Fruit fly (Drosophila melanogaster) whole organism, embryonic: ENCODE data around the gene sesB.

ENCODE experiments used
- ATbp ChIP-seq: fragments of 200-800 bp; sonication (Bioruptor generic); optimal IDR thresholded peaks from 2 replicates; lab custom pipeline; 2017; ENCODE audit warnings: missing biosample characterization, mild to moderate bottlenecking, missing genetic modification characterization, missing genetic modification reagents
- Abd-B ChIP-seq: fragments of 200-800 bp; sonication (Bioruptor generic); optimal IDR thresholded peaks from 2 replicates; lab custom pipeline; 2018; ENCODE audit warnings: missing biosample characterization, mild to moderate bottlenecking, missing genetic modification characterization, moderate library complexity
- Bgb ChIP-seq: fragments of 200-800 bp; sonication (Bioruptor generic); IDR thresholded peaks from 2 replicates; pipeline ENCODE4 v1.3.6; 2022; ENCODE audit warnings: missing biosample characterization, missing genetic modification characterization; ENCODE audit not compliant: partially characterized antibody
- Bteb2 ChIP-seq: fragments of 200-800 bp; sonication (Bioruptor generic); optimal IDR thresholded peaks from 2 replicates; lab custom pipeline; 2016; ENCODE audit warnings: missing biosample characterization, missing genetic modification characterization
- CG11695 ChIP-seq: fragments of 200-800 bp; sonication (Bioruptor generic); IDR thresholded peaks from 3 replicates; pipeline ENCODE4 v1.3.6; 2022; ENCODE audit warnings: missing biosample characterization, missing genetic modification characterization
- CG12942 ChIP-seq: fragments of 200-800 bp; sonication (Bioruptor generic); optimal IDR thresholded peaks from 3 replicates; lab custom pipeline; 2016; ENCODE audit warnings: missing biosample characterization, missing genetic modification characterization
- CG13123 ChIP-seq: fragments of 200-800 bp; sonication (Bioruptor generic); optimal IDR thresholded peaks from 2 replicates; lab custom pipeline; 2016; ENCODE audit warnings: missing biosample characterization, missing genetic modification characterization
- CG17568 ChIP-seq: fragments of 200-800 bp; sonication (Bioruptor generic); optimal IDR thresholded peaks from 2 replicates; lab custom pipeline; 2018; ENCODE audit warnings: missing biosample characterization, mild to moderate bottlenecking, missing genetic modification characterization, moderate library complexity
- CG17802 ChIP-seq: fragments of 200-800 bp; sonication (Bioruptor generic); optimal IDR thresholded peaks from 2 replicates; lab custom pipeline; 2018; ENCODE audit warnings: missing biosample characterization, mild to moderate bottlenecking, missing genetic modification characterization, moderate library complexity
- CG17912 ChIP-seq: fragments of 200-800 bp; sonication (Bioruptor generic); optimal IDR thresholded peaks from 2 replicates; lab custom pipeline; 2018; ENCODE audit warnings: missing biosample characterization, mild to moderate bottlenecking, missing genetic modification characterization
- CG1792 ChIP-seq: fragments of 200-800 bp; sonication (Bioruptor generic); optimal IDR thresholded peaks from 2 replicates; lab custom pipeline; 2016; ENCODE audit warnings: missing biosample characterization, missing genetic modification characterization
- CG18764 ChIP-seq: fragments of 200-800 bp; sonication (Bioruptor generic); optimal IDR thresholded peaks from 3 replicates; lab custom pipeline; 2016; ENCODE audit warnings: missing biosample characterization, missing genetic modification characterization
- CG2116 ChIP-seq: fragments of 200-800 bp; sonication (Bioruptor generic); optimal IDR thresholded peaks from 3 replicates; lab custom pipeline; 2018; ENCODE audit warnings: missing biosample characterization, mild to moderate bottlenecking, missing genetic modification characterization
- CG2199 ChIP-seq: fragments of 200-800 bp; sonication (Bioruptor generic); IDR thresholded peaks from 3 replicates; pipeline ENCODE4 v1.3.6; 2022; ENCODE audit warnings: missing biosample characterization, missing genetic modification characterization
- CG2712 ChIP-seq: fragments of 200-800 bp; optimal IDR thresholded peaks from 3 replicates; lab custom pipeline; 2019; ENCODE audit warnings: missing biosample characterization, mild to moderate bottlenecking, missing genetic modification characterization, moderate library complexity
- CG3838 ChIP-seq: fragments of 200-800 bp; sonication (Bioruptor generic); optimal IDR thresholded peaks from 3 replicates; lab custom pipeline; 2016; ENCODE audit warnings: missing biosample characterization, missing genetic modification characterization
- CG3847 ChIP-seq: fragments of 200-800 bp; sonication (Bioruptor generic); IDR thresholded peaks from 2 replicates; pipeline ENCODE4 v1.3.6; 2022; ENCODE audit warnings: missing biosample characterization, missing genetic modification characterization
- CG6689 ChIP-seq: fragments of 200-800 bp; sonication (Bioruptor generic); IDR thresholded peaks from 2 replicates; pipeline ENCODE4 v1.3.6; 2022; ENCODE audit warnings: missing biosample characterization, missing genetic modification characterization
- CG8359 ChIP-seq: fragments of 200-800 bp; sonication (Bioruptor generic); optimal IDR thresholded peaks from 2 replicates; lab custom pipeline; 2017; ENCODE audit warnings: missing biosample characterization, mild to moderate bottlenecking, missing genetic modification characterization, borderline replicate concordance
- CG8765 ChIP-seq: fragments of 200-800 bp; sonication (Bioruptor generic); IDR thresholded peaks from 2 replicates; pipeline ENCODE4 v1.3.6; 2022; ENCODE audit warnings: missing biosample characterization, missing genetic modification characterization
- D19B ChIP-seq: fragments of 200-800 bp; sonication (Bioruptor generic); optimal IDR thresholded peaks from 2 replicates; lab custom pipeline; 2017; ENCODE audit warnings: missing biosample characterization, mild to moderate bottlenecking, missing genetic modification characterization
- Dll ChIP-seq: fragments of 200-800 bp; sonication (Bioruptor generic); IDR thresholded peaks from 4 replicates; pipeline ENCODE4 v1.3.6; 2022; ENCODE audit warnings: missing biosample characterization, missing genetic modification characterization; ENCODE audit not compliant: partially characterized antibody
- Eip74EF ChIP-seq, 2 experiments: fragments of 200-800 bp in 1 of 2; fragments of >200 bp in 1 of 2; sonication (Bioruptor generic) in 1 of 2; optimal IDR thresholded peaks; 2 replicates each; lab custom pipeline; 2017 to 2019; ENCODE audit warnings: missing biosample characterization in 2 of 2, missing genetic modification characterization in 2 of 2, mild to moderate bottlenecking in 1 of 2, moderate library complexity in 1 of 2
- Fer1 ChIP-seq: fragments of 200-800 bp; sonication (Bioruptor generic); optimal IDR thresholded peaks from 2 replicates; lab custom pipeline; 2017; ENCODE audit warnings: missing biosample characterization, mild to moderate bottlenecking, missing genetic modification characterization
- HmgZ ChIP-seq: fragments of 200-800 bp; sonication (Bioruptor generic); optimal IDR thresholded peaks from 2 replicates; lab custom pipeline; 2018; ENCODE audit warnings: missing biosample characterization, mild to moderate bottlenecking, missing genetic modification characterization
- Kr ChIP-seq: fragments of 200-800 bp; sonication (Bioruptor generic); optimal IDR thresholded peaks from 2 replicates; lab custom pipeline; 2017; ENCODE audit warnings: missing biosample characterization, mild to moderate bottlenecking, missing genetic modification characterization
- Mad ChIP-seq: fragments of 200-800 bp; sonication (Bioruptor generic); optimal IDR thresholded peaks from 2 replicates; lab custom pipeline; 2016; ENCODE audit warnings: missing biosample characterization, missing genetic modification characterization
- NC2β ChIP-seq: fragments of 200-800 bp; sonication (Bioruptor generic); optimal IDR thresholded peaks from 2 replicates; lab custom pipeline; 2016; ENCODE audit warnings: missing biosample characterization, missing genetic modification characterization
- Neu2 ChIP-seq: fragments of 200-800 bp; sonication (Bioruptor generic); optimal IDR thresholded peaks from 3 replicates; lab custom pipeline; 2016; ENCODE audit warnings: missing biosample characterization, missing genetic modification characterization, borderline replicate concordance
- Nf-YB ChIP-seq: fragments of 200-800 bp; sonication (Bioruptor generic); optimal IDR thresholded peaks from 3 replicates; lab custom pipeline; 2019; ENCODE audit warnings: missing biosample characterization, mild to moderate bottlenecking, missing genetic modification characterization, moderate library complexity
- Oaz ChIP-seq: fragments of 200-800 bp; sonication (Bioruptor generic); IDR thresholded peaks from 2 replicates; pipeline ENCODE4 v1.3.6; 2022; ENCODE audit warnings: missing biosample characterization, missing genetic modification characterization
- Pdp1 ChIP-seq, 2 experiments: fragments of 200-800 bp; sonication (Bioruptor generic); optimal IDR thresholded peaks; 3 replicates each; lab custom pipeline; 2016; ENCODE audit warnings: missing biosample characterization in 2 of 2, missing genetic modification characterization in 2 of 2, mild to moderate bottlenecking in 1 of 2, moderate library complexity in 1 of 2
- Poxn ChIP-seq: fragments of 200-800 bp; sonication (Bioruptor generic); IDR thresholded peaks from 2 replicates; pipeline ENCODE4 v1.3.6; 2022; ENCODE audit warnings: missing biosample characterization, missing genetic modification characterization
- Rx ChIP-seq: fragments of 200-800 bp; sonication (Bioruptor generic); IDR thresholded peaks from 2 replicates; pipeline ENCODE4 v1.3.6; 2022; ENCODE audit warnings: missing biosample characterization, missing genetic modification characterization
- ap ChIP-seq: fragments of 200-800 bp; sonication (Bioruptor generic); IDR thresholded peaks from 2 replicates; pipeline ENCODE4 v1.3.6; 2022; ENCODE audit warnings: missing biosample characterization, missing genetic modification characterization
- bab2 ChIP-seq: fragments of 200-800 bp; sonication (Bioruptor generic); optimal IDR thresholded peaks from 2 replicates; lab custom pipeline; 2016; ENCODE audit warnings: missing biosample characterization, missing genetic modification characterization
- btn ChIP-seq: fragments of 200-800 bp; sonication (Bioruptor generic); optimal IDR thresholded peaks from 2 replicates; lab custom pipeline; 2016; ENCODE audit warnings: missing biosample characterization, missing genetic modification characterization
- cato ChIP-seq: fragments of 200-800 bp; sonication (Bioruptor generic); optimal IDR thresholded peaks from 2 replicates; lab custom pipeline; 2016; ENCODE audit warnings: missing biosample characterization, missing genetic modification characterization, borderline replicate concordance
- ewg ChIP-seq: fragments of 200-800 bp; sonication (Bioruptor generic); optimal IDR thresholded peaks from 3 replicates; lab custom pipeline; 2017; ENCODE audit warnings: mild to moderate bottlenecking, missing biosample characterization, missing genetic modification reagents, missing genetic modification characterization
- gce ChIP-seq: fragments of 200-800 bp; sonication (Bioruptor generic); IDR thresholded peaks from 3 replicates; pipeline ENCODE4 v1.3.6; 2022; ENCODE audit warnings: missing biosample characterization, missing genetic modification characterization
- kni ChIP-seq: fragments of 200-800 bp; sonication (Bioruptor generic); optimal IDR thresholded peaks from 3 replicates; lab custom pipeline; 2017; ENCODE audit warnings: mild to moderate bottlenecking, missing biosample characterization, missing genetic modification reagents, missing genetic modification characterization
- lilli ChIP-seq: fragments of 200-800 bp; sonication (Bioruptor generic); optimal IDR thresholded peaks from 3 replicates; lab custom pipeline; 2016; ENCODE audit warnings: missing biosample characterization, missing genetic modification characterization
- mirr ChIP-seq: fragments of 200-800 bp; sonication (Bioruptor generic); optimal IDR thresholded peaks from 3 replicates; lab custom pipeline; 2018; ENCODE audit warnings: missing biosample characterization, mild to moderate bottlenecking, missing genetic modification characterization
- oc ChIP-seq: fragments of 200-800 bp; sonication (Bioruptor generic); optimal IDR thresholded peaks from 2 replicates; lab custom pipeline; 2018; ENCODE audit warnings: missing biosample characterization, mild to moderate bottlenecking, missing genetic modification characterization, moderate library complexity
- org-1 ChIP-seq: fragments of 200-800 bp; sonication (Bioruptor generic); optimal IDR thresholded peaks from 2 replicates; lab custom pipeline; 2017; ENCODE audit warnings: missing biosample characterization, missing genetic modification characterization
- otp ChIP-seq: fragments of 200-800 bp; sonication (Bioruptor generic); IDR thresholded peaks from 3 replicates; pipeline ENCODE4, ENCODE4 v1.3.6; 2022; ENCODE audit warnings: missing biosample characterization, missing genetic modification characterization
- sens ChIP-seq: fragments of 200-800 bp; sonication (Bioruptor generic); peaks from one replicate; lab custom pipeline; 2016; ENCODE audit warnings: missing biosample characterization, missing genetic modification characterization
- slp2 ChIP-seq: fragments of 200-800 bp; sonication (Bioruptor generic); optimal IDR thresholded peaks from 2 replicates; lab custom pipeline; 2016; ENCODE audit warnings: missing biosample characterization, missing genetic modification characterization
- stc ChIP-seq: fragments of 200-800 bp; sonication (Bioruptor generic); IDR thresholded peaks from 2 replicates; pipeline ENCODE4 v1.3.6; 2022; ENCODE audit warnings: missing biosample characterization, missing genetic modification characterization
- tio ChIP-seq: fragments of 200-800 bp; sonication (Bioruptor generic); optimal IDR thresholded peaks from 2 replicates; lab custom pipeline; 2017; ENCODE audit warnings: missing biosample characterization, missing genetic modification characterization, inconsistent platforms
- z ChIP-seq: fragments of 200-800 bp; sonication (Bioruptor generic); IDR thresholded peaks from 3 replicates; pipeline ENCODE4 v1.3.6; 2022; ENCODE audit warnings: missing biosample characterization, missing genetic modification characterization

The sesB gene

DNA sequence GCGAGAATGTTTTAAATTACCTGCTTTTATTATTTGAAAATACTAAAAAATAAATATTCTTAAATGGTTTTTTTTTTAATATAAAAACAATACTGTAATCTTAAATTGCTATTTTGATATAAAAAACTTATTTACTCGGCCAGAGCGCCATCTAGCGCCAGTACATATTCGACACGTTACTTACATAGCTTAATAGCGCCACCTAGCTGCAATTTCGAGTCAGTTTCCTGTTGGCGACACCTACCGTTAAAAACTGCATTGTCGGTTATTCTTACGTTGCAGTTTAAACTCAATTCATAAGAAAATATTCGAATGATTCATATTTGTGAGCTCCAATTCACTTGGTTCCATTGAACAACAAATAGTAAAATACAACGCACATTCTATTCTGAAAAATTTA lies 45.6 kb upstream of the sesB start (continued):
- no peak for TF ChIP-seq Dll
- peak; percentile 58 for TF ChIP-seq NC2β (GFP tag; lab: Kevin White, UChicago)
- TF ChIP-seq CG18764 (GFP tag; lab: Kevin White, UChicago), result peak; percentile 49
- no peak for TF ChIP-seq CG6689 (GFP tag; lab: Robert Waterston, UW)
- peak; percentile 68 for TF ChIP-seq CG3847 (GFP tag; lab: Robert Waterston, UW)
- TF ChIP-seq mirr, result no peak
- TF ChIP-seq Poxn, result no peak
- no peak for TF ChIP-seq org-1 (GFP tag; lab: Kevin White, UChicago)
- no peak for TF ChIP-seq Bteb2 (GFP tag; lab: Kevin White, UChicago)
- peak; percentile 66 for TF ChIP-seq bab2 (GFP tag; lab: Kevin White, UChicago)
- peak; percentile 71 for TF ChIP-seq Bgb
- 0 out of 2 replicates have a peak, but pooled peaks have one; percentile 6 for TF ChIP-seq CG8765 (GFP tag; lab: Robert Waterston, UW)
- TF ChIP-seq CG13123 (GFP tag; lab: Kevin White, UChicago), result peak; percentile 10
- peak; percentile 63 for TF ChIP-seq CG2712
- TF ChIP-seq Neu2 (GFP tag; lab: Kevin White, UChicago), result no peak
- no peak for TF ChIP-seq btn
- peak; percentile 28 for TF ChIP-seq CG17802 (tag; lab: Kevin White, UChicago)
- peak; percentile 61 for TF ChIP-seq HmgZ
- TF ChIP-seq kni (GFP tag; lab: Kevin White, UChicago), result no peak
- TF ChIP-seq Mad, result peak; percentile 50
- peak; percentile 45 for TF ChIP-seq CG12942 (GFP tag; lab: Kevin White, UChicago)
- no peak for TF ChIP-seq Kr (GFP tag; lab: Kevin White, UChicago)
- TF ChIP-seq CG11695, result no peak
- peak; percentile 37 for TF ChIP-seq slp2 (GFP tag; lab: Kevin White, UChicago)
- peak; percentile 41; the same call in 1 of the 2 replicates for TF ChIP-seq Rx
- TF ChIP-seq z (GFP tag; lab: Robert Waterston, UW), result no peak
- TF ChIP-seq stc, result no peak
- peak; percentile 65 for TF ChIP-seq CG17912
- TF ChIP-seq Pdp1 (GFP tag; optimal IDR thresholded peaks at IDR 0.05; lab: Kevin White, UChicago), result peak; percentile 60 to 79
- peak; percentile 35 for TF ChIP-seq ewg (GFP tag; lab: Kevin White, UChicago)
- peak; percentile 83 for TF ChIP-seq sens (GFP tag; lab: Kevin White, UChicago)
- TF ChIP-seq oc (tag; lab: Kevin White, UChicago), result no peak
- TF ChIP-seq CG1792, result no peak
- TF ChIP-seq Oaz (GFP tag; lab: Robert Waterston, UW), result 0 out of 2 replicates have a peak, but pooled peaks have one; percentile 24
- no peak for TF ChIP-seq gce (GFP tag; lab: Robert Waterston, UW)
- TF ChIP-seq otp (GFP tag; lab: Robert Waterston, UW), result no peak
- TF ChIP-seq ap (GFP tag; lab: Robert Waterston, UW), result peak; percentile 29; the same call in 1 of the 2 replicates
- peak; percentile 9 for TF ChIP-seq tio (GFP tag; lab: Kevin White, UChicago)
- TF ChIP-seq cato, result peak; percentile 18
- peak; percentile 49 for TF ChIP-seq Fer1
- TF ChIP-seq lilli (GFP tag; lab: Kevin White, UChicago), result peak; percentile 69
- no peak for TF ChIP-seq CG17568 (GFP tag; lab: Kevin White, UChicago)
- TF ChIP-seq ATbp (GFP tag; lab: Kevin White, UChicago), result peak; percentile 6
- no peak for TF ChIP-seq CG3838 (GFP tag; lab: Kevin White, UChicago)
- peak; percentile 60 for TF ChIP-seq CG2116
- no peak for TF ChIP-seq CG8359 (GFP tag; lab: Kevin White, UChicago)
- TF ChIP-seq Eip74EF (GFP tag; optimal IDR thresholded peaks at IDR 0.05; lab: Kevin White, UChicago), result no peak
- no peak for TF ChIP-seq Abd-B
- TF ChIP-seq Nf-YB (GFP tag; lab: Kevin White, UChicago), result no peak
- TF ChIP-seq CG2199, result peak; percentile 83
- no peak for TF ChIP-seq D19B (GFP tag; lab: Kevin White, UChicago)
